Fruit fly (Drosophila melanogaster) whole organism, pupa: ENCODE measurements around the gene spri.

Experiments used
- CG32121 ChIP-seq: fragments of 200-800 bp; sonication (Bioruptor generic); IDR thresholded peaks from 2 replicates; pipeline ENCODE4 v1.3.6; 2022; ENCODE audit warnings: missing biosample characterization, missing genetic modification characterization
- CG9948 ChIP-seq: fragments of 200-800 bp; sonication (Bioruptor generic); optimal IDR thresholded peaks from 2 replicates; lab custom pipeline; 2018; ENCODE audit warnings: missing biosample characterization, mild to moderate bottlenecking, missing genetic modification characterization, moderate library complexity
- EcR ChIP-seq: fragments of 200-800 bp; sonication (Bioruptor generic); optimal IDR thresholded peaks from 3 replicates; lab custom pipeline; 2019; ENCODE audit warnings: missing biosample characterization, missing genetic modification characterization, mild to moderate bottlenecking, moderate library complexity, missing genetic modification reagents
- fd96Ca ChIP-seq: fragments of 200-800 bp; sonication (Bioruptor generic); IDR thresholded peaks from 3 replicates; pipeline ENCODE4 v1.3.6; 2022; ENCODE audit warnings: missing biosample characterization, missing genetic modification characterization

dm6 chrX:10487105-10487504, 98.1 kb downstream of the spri start, which contains the start of gene CG32687:
- TF ChIP-seq fd96Ca (no peak), EcR (GFP tag; lab: Kevin White, UChicago) (no peak), CG32121 (no peak), CG9948 (tag; lab: Kevin White, UChicago) (no peak)
